Worm (Caenorhabditis elegans): Measurements from ENCODE around the gene ram-2.

DNA sequence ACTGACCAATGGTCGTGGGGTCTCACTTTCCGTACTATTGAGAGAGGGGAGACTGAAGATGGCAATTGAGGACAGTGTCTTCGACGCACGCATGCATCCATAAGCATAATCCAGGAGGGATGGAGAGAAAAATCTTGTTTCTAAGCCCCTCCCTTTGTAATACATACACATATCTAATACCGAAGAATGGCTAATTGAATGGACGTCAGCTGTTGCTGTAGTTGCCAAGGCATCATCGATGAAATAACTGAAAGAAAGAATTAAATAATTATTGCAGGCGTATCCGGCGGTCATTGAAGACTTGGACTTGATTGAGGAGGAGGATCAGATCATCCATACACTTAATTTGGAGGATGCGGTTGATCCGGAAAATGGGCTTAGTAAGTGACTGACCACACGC, 8.9 kb upstream of the ram-2 start, which contains the start of gene F33A8.7:
- TF ChIP-seq flt-1 (GFP tag; IDR thresholded peaks at IDR 0.05) (no peak), ztf-29 (GFP tag; IDR thresholded peaks at IDR 0.05) (no peak)
